Fruit fly (Drosophila melanogaster) whole organism, pupa: Measurements from ENCODE around the gene Sas10.
A peak's percentile ranks its signal among the peaks of the same experiment; 100 is the strongest.

ENCODE experiments used
- CG10348 ChIP-seq: fragments of 200-800 bp; sonication (Bioruptor generic); IDR thresholded peaks from 2 replicates; pipeline ENCODE4 v1.3.6; 2022; ENCODE audit warnings: missing biosample characterization, missing genetic modification characterization
- CG12605 ChIP-seq: fragments of 200-800 bp; sonication (Bioruptor generic); IDR thresholded peaks from 2 replicates; pipeline ENCODE4 v1.3.6; 2022; ENCODE audit warnings: missing biosample characterization, missing genetic modification characterization
- CG13204 ChIP-seq: fragments of 200-800 bp; sonication (Bioruptor generic); optimal IDR thresholded peaks from 2 replicates; lab custom pipeline; 2018; ENCODE audit warnings: missing biosample characterization, mild to moderate bottlenecking, missing genetic modification characterization, moderate library complexity
- CG14655 ChIP-seq: fragments of 200-800 bp; sonication (Bioruptor generic); optimal IDR thresholded peaks from 3 replicates; lab custom pipeline; 2017; ENCODE audit warnings: mild to moderate bottlenecking, missing biosample characterization, missing genetic modification reagents, missing genetic modification characterization
- CG15710 ChIP-seq: fragments of 200-800 bp; sonication (Bioruptor generic); optimal IDR thresholded peaks from 2 replicates; lab custom pipeline; 2018; ENCODE audit warnings: missing biosample characterization, mild to moderate bottlenecking, missing genetic modification characterization, moderate library complexity
- CG17806 ChIP-seq: fragments of 200-800 bp; sonication (Bioruptor generic); optimal IDR thresholded peaks from 2 replicates; lab custom pipeline; 2018; ENCODE audit warnings: missing biosample characterization, mild to moderate bottlenecking, missing genetic modification characterization, moderate library complexity
- CG32121 ChIP-seq: fragments of 200-800 bp; sonication (Bioruptor generic); IDR thresholded peaks from 2 replicates; pipeline ENCODE4 v1.3.6; 2022; ENCODE audit warnings: missing biosample characterization, missing genetic modification characterization
- CG34367 ChIP-seq: fragments of 200-800 bp; sonication (Bioruptor generic); optimal IDR thresholded peaks from 2 replicates; lab custom pipeline; 2018; ENCODE audit warnings: missing biosample characterization, mild to moderate bottlenecking, missing genetic modification characterization
- CG4496 ChIP-seq: fragments of 200-800 bp; sonication (Bioruptor generic); IDR thresholded peaks from 3 replicates; pipeline ENCODE4 v1.3.6; 2022; ENCODE audit warnings: missing biosample characterization, missing genetic modification characterization
- CG8159 ChIP-seq: fragments of 200-800 bp; sonication (Bioruptor generic); optimal IDR thresholded peaks from 3 replicates; lab custom pipeline; 2018; ENCODE audit warnings: missing biosample characterization, mild to moderate bottlenecking, missing genetic modification characterization, moderate library complexity
- CG8301 ChIP-seq: fragments of 200-800 bp; sonication (Bioruptor generic); optimal IDR thresholded peaks from 2 replicates; lab custom pipeline; 2018; ENCODE audit warnings: missing biosample characterization, mild to moderate bottlenecking, missing genetic modification characterization
- CG9948 ChIP-seq: fragments of 200-800 bp; sonication (Bioruptor generic); optimal IDR thresholded peaks from 2 replicates; lab custom pipeline; 2018; ENCODE audit warnings: missing biosample characterization, mild to moderate bottlenecking, missing genetic modification characterization, moderate library complexity
- D1 ChIP-seq: fragments of 200-800 bp; sonication (Bioruptor generic); optimal IDR thresholded peaks from 2 replicates; lab custom pipeline; 2018; ENCODE audit warnings: missing biosample characterization, mild to moderate bottlenecking, missing genetic modification characterization, moderate library complexity
- EcR ChIP-seq: fragments of 200-800 bp; sonication (Bioruptor generic); optimal IDR thresholded peaks from 3 replicates; lab custom pipeline; 2019; ENCODE audit warnings: missing biosample characterization, missing genetic modification characterization, mild to moderate bottlenecking, moderate library complexity, missing genetic modification reagents
- Ets98B ChIP-seq: fragments of 200-800 bp; sonication (Bioruptor generic); IDR thresholded peaks from 2 replicates; pipeline ENCODE4 v1.3.6; 2022; ENCODE audit warnings: missing biosample characterization, missing genetic modification characterization
- Pif1A ChIP-seq: fragments of 200-800 bp; sonication (Bioruptor generic); optimal IDR thresholded peaks from 3 replicates; lab custom pipeline; 2016; ENCODE audit warnings: missing biosample characterization, missing genetic modification characterization
- Pif1B ChIP-seq: fragments of 200-800 bp; sonication (Bioruptor generic); optimal IDR thresholded peaks from 3 replicates; lab custom pipeline; 2016; ENCODE audit warnings: missing biosample characterization, missing genetic modification characterization
- Snoo ChIP-seq: fragments of 200-800 bp; sonication (Bioruptor generic); optimal IDR thresholded peaks from 3 replicates; lab custom pipeline; 2017; ENCODE audit warnings: missing biosample characterization, mild to moderate bottlenecking, missing genetic modification characterization, inconsistent platforms
- fd96Ca ChIP-seq: fragments of 200-800 bp; sonication (Bioruptor generic); IDR thresholded peaks from 3 replicates; pipeline ENCODE4 v1.3.6; 2022; ENCODE audit warnings: missing biosample characterization, missing genetic modification characterization
- gl ChIP-seq: fragments of 200-800 bp; sonication (Bioruptor generic); optimal IDR thresholded peaks from 2 replicates; lab custom pipeline; 2018; ENCODE audit warnings: missing biosample characterization, mild to moderate bottlenecking, missing genetic modification characterization
- rn ChIP-seq: fragments of 200-800 bp; sonication (Bioruptor generic); IDR thresholded peaks from 2 replicates; pipeline ENCODE4 v1.3.6; 2022; ENCODE audit warnings: missing biosample characterization, missing genetic modification characterization

Gene Sas10

DNA sequence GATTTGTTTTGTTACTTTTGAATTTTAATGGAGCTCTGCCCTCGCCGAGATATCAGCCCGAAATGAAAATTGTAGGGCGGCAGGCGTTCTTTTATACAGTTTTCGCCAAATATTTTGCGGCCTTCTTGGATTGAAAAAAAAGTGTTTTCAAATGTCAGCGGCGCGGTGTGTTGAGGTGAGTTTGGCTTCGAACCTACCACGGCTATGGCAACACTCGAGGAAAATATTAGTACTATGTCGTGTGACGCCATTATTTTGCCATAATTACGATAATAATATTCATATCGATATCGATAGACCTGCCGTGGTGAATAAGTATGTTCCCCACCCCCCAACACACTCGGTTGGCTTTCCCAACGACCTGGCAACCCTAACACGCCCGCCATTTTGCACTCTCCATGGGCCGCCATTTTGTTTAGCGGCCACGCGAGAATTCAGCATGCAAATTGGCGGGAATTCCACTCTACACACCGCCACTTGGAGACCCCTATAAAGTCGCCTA is 5.3 kb upstream of the Sas10 start, which contains the start of the genes TrxT and dhd:
Gene TrxT, minus strand, starts transcription at position 51 of the 502 bp plus-strand sequence.
Gene dhd, plus strand, starts transcription at position 334 of the 502 bp plus-strand sequence.
- peak; percentile 21 for TF ChIP-seq CG15710 (tag; lab: Kevin White, UChicago)
- TF ChIP-seq Ets98B (GFP tag; lab: Robert Waterston, UW): peak; percentile 63
- TF ChIP-seq CG34367: peak; percentile 40
- no peak for TF ChIP-seq Pif1B
- peak; percentile 46 for TF ChIP-seq CG8159 (tag; lab: Kevin White, UChicago)
- TF ChIP-seq Snoo (tag; lab: Kevin White, UChicago): no peak
- TF ChIP-seq CG32121 (GFP tag; lab: Robert Waterston, UW): peak; percentile 49; the same call in 1 of the 2 replicates
- peak; percentile 69 for TF ChIP-seq fd96Ca (GFP tag; lab: Robert Waterston, UW)
- no peak for TF ChIP-seq CG8301 (tag; lab: Kevin White, UChicago)
- peak; percentile 88 for TF ChIP-seq CG4496 (GFP tag; lab: Robert Waterston, UW)
- TF ChIP-seq CG10348 (GFP tag; lab: Robert Waterston, UW): no peak
- peak; percentile 34 for TF ChIP-seq gl (tag; lab: Kevin White, UChicago)
- no peak for TF ChIP-seq CG12605

DNA sequence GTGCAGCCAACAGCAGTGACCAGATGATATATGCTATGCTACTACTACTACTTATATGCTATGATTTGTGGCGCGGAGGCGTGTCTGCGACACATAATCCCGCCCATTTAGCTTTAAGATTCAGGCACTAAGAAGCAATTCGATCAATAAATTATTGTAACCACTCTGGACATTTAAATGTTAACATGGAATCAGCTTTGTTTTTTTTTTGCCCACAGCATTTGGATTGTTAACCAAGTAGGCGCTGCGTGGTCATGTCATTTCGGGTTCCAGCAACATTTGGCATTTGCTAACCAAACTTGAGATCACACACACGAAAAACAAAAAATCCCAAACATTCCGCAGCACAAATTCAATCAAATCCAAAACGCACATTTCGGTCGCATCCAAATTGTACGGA is 4.3 kb upstream of the Sas10 start, which contains the start of gene CG4198:
Gene CG4198, plus strand, starts transcription at position 301 of the 400 bp plus-strand sequence.
- TF ChIP-seq gl (tag; lab: Kevin White, UChicago) (no peak), CG13204 (GFP tag; lab: Kevin White, UChicago) (no peak), CG9948 (tag; lab: Kevin White, UChicago) (no peak), D1 (no peak), CG12605 (no peak), Pif1B (no peak), CG15710 (tag; lab: Kevin White, UChicago) (no peak), CG4496 (GFP tag; lab: Robert Waterston, UW) (no peak), CG10348 (GFP tag; lab: Robert Waterston, UW) (no peak), fd96Ca (GFP tag; lab: Robert Waterston, UW) (no peak), Pif1A (GFP tag; lab: Kevin White, UChicago) (no peak), EcR (GFP tag; lab: Kevin White, UChicago) (no peak), Snoo (tag; lab: Kevin White, UChicago) (no peak), CG32121 (GFP tag; lab: Robert Waterston, UW) (no peak), rn (GFP tag; lab: Robert Waterston, UW) (no peak)

DNA sequence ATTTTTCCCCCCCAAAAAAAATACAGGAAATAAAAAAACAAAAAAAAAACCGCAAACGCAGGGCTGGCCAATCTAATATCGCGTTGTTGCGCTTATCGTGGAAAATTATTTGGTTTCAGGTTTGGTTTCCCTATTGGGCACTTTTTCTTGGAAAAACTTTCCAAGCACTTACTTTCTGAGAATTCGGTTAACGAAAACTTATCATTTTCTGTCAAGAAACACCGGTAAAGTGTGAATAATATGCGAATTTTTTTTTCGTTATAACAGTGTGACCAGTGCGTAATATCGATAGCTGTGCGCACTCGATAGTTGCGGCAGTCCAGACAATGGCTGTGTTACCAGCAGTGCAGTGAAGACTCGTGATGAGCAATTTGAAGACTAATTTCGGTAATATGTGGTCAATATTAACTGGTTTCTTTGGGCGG is 5.3 kb downstream of the Sas10 start, which contains the start of gene Rnp4F:
Gene Rnp4F, minus strand, starts transcription at position 238 of the 425 bp plus-strand sequence.
- TF ChIP-seq CG32121 (GFP tag; lab: Robert Waterston, UW) (peak; percentile 63), CG13204 (GFP tag; lab: Kevin White, UChicago) (no peak), Snoo (tag; lab: Kevin White, UChicago) (peak; percentile 72), rn (GFP tag; lab: Robert Waterston, UW) (no peak), Ets98B (GFP tag; lab: Robert Waterston, UW) (peak; percentile 60), CG8301 (tag; lab: Kevin White, UChicago) (no peak), CG15710 (tag; lab: Kevin White, UChicago) (peak; percentile 72), D1 (no peak), fd96Ca (GFP tag; lab: Robert Waterston, UW) (peak; percentile 79), CG8159 (tag; lab: Kevin White, UChicago) (peak; percentile 54), CG34367 (peak; percentile 58), CG4496 (GFP tag; lab: Robert Waterston, UW) (peak; percentile 84; the same call in 2 of the 3 replicates), CG14655 (GFP tag; lab: Kevin White, UChicago) (no peak), CG12605 (peak; percentile 54), Pif1B (no peak), gl (tag; lab: Kevin White, UChicago) (peak; percentile 47), CG9948 (tag; lab: Kevin White, UChicago) (peak; percentile 51), EcR (GFP tag; lab: Kevin White, UChicago) (no peak), CG17806 (peak; percentile 50), Pif1A (GFP tag; lab: Kevin White, UChicago) (no peak), CG10348 (GFP tag; lab: Robert Waterston, UW) (no peak)

DNA sequence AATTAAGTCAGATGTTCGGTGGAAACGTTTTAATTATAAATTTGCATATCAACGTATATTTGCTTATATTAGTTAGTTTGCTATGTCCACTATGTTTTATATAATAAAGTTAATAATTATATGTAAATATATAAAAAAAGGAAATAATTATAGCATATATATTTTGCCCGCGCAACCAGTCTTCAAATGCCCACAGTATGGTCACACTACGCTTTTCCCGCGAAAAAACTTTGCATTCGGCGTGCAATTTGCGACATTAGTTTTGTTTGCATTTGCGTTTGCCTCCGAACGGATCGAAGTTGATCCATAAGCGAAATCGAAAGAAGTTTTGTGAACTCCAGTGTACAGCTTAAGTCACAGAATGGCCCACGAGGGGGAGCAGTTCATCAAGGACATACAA is 6.4 kb downstream of the Sas10 start, which contains the start of gene Mcm3:
Gene Mcm3, plus strand, starts transcription at position 220 of the 400 bp plus-strand sequence.
- no peak for TF ChIP-seq CG8301 (tag; lab: Kevin White, UChicago)
- no peak for TF ChIP-seq CG15710 (tag; lab: Kevin White, UChicago)
- TF ChIP-seq Ets98B (GFP tag; lab: Robert Waterston, UW): no peak
- no peak for TF ChIP-seq CG32121 (GFP tag; lab: Robert Waterston, UW)
- TF ChIP-seq CG8159 (tag; lab: Kevin White, UChicago): no peak
- TF ChIP-seq gl (tag; lab: Kevin White, UChicago): no peak
- TF ChIP-seq CG4496 (GFP tag; lab: Robert Waterston, UW): no peak
- TF ChIP-seq CG34367: no peak
- TF ChIP-seq Snoo (tag; lab: Kevin White, UChicago): no peak

DNA sequence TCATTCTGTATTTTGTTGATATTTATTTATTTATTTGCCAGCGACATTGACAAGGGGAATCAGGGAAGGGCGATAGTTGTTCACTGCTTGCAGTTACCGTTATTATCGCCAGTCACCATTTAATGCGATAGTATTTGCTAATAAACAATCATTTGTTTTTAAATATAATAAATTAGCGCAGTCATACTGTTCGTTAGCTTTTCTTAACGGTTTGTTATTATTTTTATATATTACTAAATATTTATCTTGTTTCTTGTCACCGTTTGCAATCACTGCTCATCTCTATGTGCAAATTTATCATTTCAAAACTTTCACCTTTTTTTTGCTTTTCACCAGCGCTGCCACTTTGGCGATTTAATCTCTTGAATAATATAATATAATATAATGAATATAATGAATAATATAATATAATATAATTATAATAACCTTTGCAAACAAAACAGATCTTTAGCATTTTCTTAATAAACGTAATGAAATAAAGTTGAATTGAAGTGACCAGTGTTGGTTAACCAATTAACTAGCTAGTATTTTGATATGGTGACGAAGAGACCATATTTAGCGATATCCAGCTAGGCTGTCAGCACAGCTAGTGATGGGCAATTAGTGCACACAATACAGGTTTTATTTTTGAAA is 12.2 kb downstream of the Sas10 start, which contains the start of the genes CG3309 and XRCC1:
Gene CG3309, minus strand, starts transcription at position 82 of the 633 bp plus-strand sequence.
Gene XRCC1, plus strand, starts transcription at position 611 of the 633 bp plus-strand sequence.
- peak; percentile 14 for TF ChIP-seq CG8301 (tag; lab: Kevin White, UChicago)
- peak; percentile 19 for TF ChIP-seq Snoo (tag; lab: Kevin White, UChicago)
- TF ChIP-seq fd96Ca (GFP tag; lab: Robert Waterston, UW): peak; percentile 53; the same call in 1 of the 3 replicates
- TF ChIP-seq CG13204 (GFP tag; lab: Kevin White, UChicago): no peak
- TF ChIP-seq CG15710 (tag; lab: Kevin White, UChicago): no peak
- peak; percentile 2; the same call in 1 of the 2 replicates for TF ChIP-seq Ets98B (GFP tag; lab: Robert Waterston, UW)
- TF ChIP-seq rn (GFP tag; lab: Robert Waterston, UW): no peak
- peak; percentile 40; the same call in 1 of the 2 replicates for TF ChIP-seq CG32121 (GFP tag; lab: Robert Waterston, UW)
- TF ChIP-seq CG4496 (GFP tag; lab: Robert Waterston, UW): peak; percentile 54; the same call in 1 of the 3 replicates
- TF ChIP-seq CG8159 (tag; lab: Kevin White, UChicago): peak; percentile 33
